Worm (Caenorhabditis elegans) whole organism, mixed stage, embryonic: ENCODE data around the gene T14F9.2.

Experiments
- M03D4.4 ChIP-seq: sonication (generic microtip); optimal IDR thresholded peaks from 2 replicates; lab custom pipeline; 2017; ENCODE audit warnings: mild to moderate bottlenecking, missing genetic modification characterization, missing compliant biosample characterization
- blmp-1 ChIP-seq: fragments of 150-350 bp; optimal IDR thresholded peaks from 2 replicates; lab custom pipeline; 2014; ENCODE audit warnings: missing biosample characterization, missing genetic modification characterization
- ceh-39 ChIP-seq: fragments of 150-350 bp; optimal IDR thresholded peaks from 2 replicates; lab custom pipeline; 2014; ENCODE audit warnings: missing biosample characterization, missing genetic modification characterization
- ceh-83 ChIP-seq: fragments of 200-800 bp; sonication (Bioruptor generic); optimal IDR thresholded peaks from 2 replicates; lab custom pipeline; 2018; ENCODE audit warnings: mild to moderate bottlenecking, missing genetic modification characterization, missing compliant biosample characterization
- ces-1 ChIP-seq: fragments of 150-350 bp; optimal IDR thresholded peaks from 2 replicates; lab custom pipeline; 2014; ENCODE audit warnings: missing biosample characterization, missing genetic modification reagents, missing genetic modification characterization
- cnd-1 ChIP-seq: fragments of 200-800 bp; sonication (Bioruptor generic); optimal IDR thresholded peaks from 2 replicates; lab custom pipeline; 2018; ENCODE audit warnings: mild to moderate bottlenecking, missing genetic modification characterization, missing compliant biosample characterization
- drap-1 ChIP-seq: fragments of 200-800 bp; sonication (Bioruptor generic); optimal IDR thresholded peaks from 3 replicates; lab custom pipeline; 2018; ENCODE audit warnings: mild to moderate bottlenecking, missing genetic modification characterization, missing compliant biosample characterization
- elt-1 ChIP-seq: sonication (generic microtip); optimal IDR thresholded peaks from 2 replicates; lab custom pipeline; 2017; ENCODE audit warnings: missing genetic modification characterization, mild to moderate bottlenecking, missing compliant biosample characterization, antibody characterized with exemption, moderate library complexity, borderline replicate concordance; ENCODE audit not compliant: insufficient read depth
- elt-3 ChIP-seq: fragments of 150-350 bp; optimal IDR thresholded peaks from 2 replicates; lab custom pipeline; 2014; ENCODE audit warnings: missing biosample characterization, missing genetic modification characterization
- flh-1 ChIP-seq: fragments of 200-800 bp; sonication (Bioruptor generic); optimal IDR thresholded peaks from 2 replicates; lab custom pipeline; 2018; ENCODE audit warnings: mild to moderate bottlenecking, missing genetic modification characterization, moderate library complexity, missing compliant biosample characterization
- ham-2 ChIP-seq: fragments of 200-800 bp; sonication (Bioruptor generic); optimal IDR thresholded peaks from 2 replicates; lab custom pipeline; 2018; ENCODE audit warnings: mild to moderate bottlenecking, missing genetic modification characterization, missing compliant biosample characterization
- lin-13 ChIP-seq: fragments of 150-350 bp; optimal IDR thresholded peaks from 2 replicates; lab custom pipeline; 2014; ENCODE audit warnings: missing biosample characterization, missing genetic modification characterization
- mab-5 ChIP-seq: fragments of 150-350 bp; optimal IDR thresholded peaks from 2 replicates; lab custom pipeline; 2014; ENCODE audit warnings: missing biosample characterization, missing genetic modification characterization
- nhr-12 ChIP-seq: fragments of 150-350 bp; optimal IDR thresholded peaks from 2 replicates; lab custom pipeline; 2014; ENCODE audit warnings: missing biosample characterization, missing genetic modification characterization
- nhr-237 ChIP-seq: fragments of 150-350 bp; optimal IDR thresholded peaks from 2 replicates; lab custom pipeline; 2014; ENCODE audit warnings: missing biosample characterization, missing genetic modification characterization
- nhr-28 ChIP-seq: fragments of 150-350 bp; optimal IDR thresholded peaks from 2 replicates; lab custom pipeline; 2014; ENCODE audit warnings: missing biosample characterization, missing genetic modification characterization
- nhr-76 ChIP-seq: sonication (generic microtip); optimal IDR thresholded peaks from 2 replicates; lab custom pipeline; 2017; ENCODE audit warnings: missing biosample characterization, missing genetic modification characterization
- pha-4 ChIP-seq: fragments of 150-350 bp; optimal IDR thresholded peaks from 2 replicates; lab custom pipeline; 2018; ENCODE audit warnings: missing biosample characterization, missing genetic modification reagents, missing genetic modification characterization
- snpc-4 ChIP-seq: fragments of 150-350 bp; optimal IDR thresholded peaks from 2 replicates; lab custom pipeline; 2014; ENCODE audit warnings: missing biosample characterization, missing genetic modification characterization
- tbx-8 ChIP-seq: fragments of 200-800 bp; sonication (Bioruptor generic); optimal IDR thresholded peaks from 2 replicates; lab custom pipeline; 2018; ENCODE audit warnings: mild to moderate bottlenecking, missing genetic modification characterization, moderate library complexity, missing compliant biosample characterization
- unc-120 ChIP-seq: sonication (generic microtip); optimal IDR thresholded peaks from 2 replicates; lab custom pipeline; 2017; ENCODE audit warnings: missing genetic modification characterization, missing compliant biosample characterization; ENCODE audit not compliant: poor library complexity, severe bottlenecking
- ztf-11 ChIP-seq: fragments of 150-350 bp; optimal IDR thresholded peaks from 2 replicates; lab custom pipeline; 2014; ENCODE audit warnings: missing biosample characterization, missing genetic modification characterization

Gene T14F9.2

ce11 chrX:2266366-2266765 lies 32.2 kb downstream of the T14F9.2 start:
- TF ChIP-seq blmp-1 (tag; lab: Kevin White, UChicago) (no peak), nhr-28 (tag; lab: Kevin White, UChicago) (no peak), nhr-237 (tag; lab: Kevin White, UChicago) (no peak), ceh-39 (no peak)

- TF ChIP-seq ces-1 (GFP tag; lab: Kevin White, UChicago) (peak; percentile 21), lin-13 (tag; lab: Kevin White, UChicago) (no peak), drap-1 (GFP tag; lab: Kevin White, UChicago) (no peak)
- TF ChIP-seq, all 35 proteins: peak for 1
These were observed 32.7 kb downstream of the T14F9.2 start for ce11 chrX:2266777-2267176.

DNA sequence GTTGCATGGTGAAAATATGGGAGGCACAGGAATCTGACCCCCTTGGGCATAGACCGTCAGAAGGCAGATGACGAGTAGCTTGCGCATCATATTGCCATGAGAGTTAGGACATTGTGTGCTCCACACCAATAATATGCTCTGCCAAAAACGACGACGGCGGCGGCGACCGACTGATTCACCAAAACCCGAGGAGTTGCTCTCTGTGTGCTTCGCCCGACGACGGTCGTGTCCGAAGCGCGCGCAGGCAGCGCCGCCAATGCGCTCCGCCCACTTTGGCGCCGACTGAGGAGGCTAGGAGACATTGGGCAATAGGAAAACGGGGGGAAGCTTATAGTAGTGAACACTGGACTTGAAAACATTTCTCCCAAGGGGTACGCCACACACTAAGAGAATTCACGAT lies 33.8 kb downstream of the T14F9.2 start, which contains the start of gene AH9.6:
AH9.6 (minus strand) TSS at position 183 of the 400 bp plus-strand sequence.
- no peak for TF ChIP-seq snpc-4
- TF ChIP-seq cnd-1 (tag; lab: Kevin White, UChicago): no peak
- TF ChIP-seq ham-2 (GFP tag; lab: Kevin White, UChicago): no peak
- TF ChIP-seq M03D4.4 (tag; lab: Kevin White, UChicago): no peak
- no peak for TF ChIP-seq tbx-8

DNA sequence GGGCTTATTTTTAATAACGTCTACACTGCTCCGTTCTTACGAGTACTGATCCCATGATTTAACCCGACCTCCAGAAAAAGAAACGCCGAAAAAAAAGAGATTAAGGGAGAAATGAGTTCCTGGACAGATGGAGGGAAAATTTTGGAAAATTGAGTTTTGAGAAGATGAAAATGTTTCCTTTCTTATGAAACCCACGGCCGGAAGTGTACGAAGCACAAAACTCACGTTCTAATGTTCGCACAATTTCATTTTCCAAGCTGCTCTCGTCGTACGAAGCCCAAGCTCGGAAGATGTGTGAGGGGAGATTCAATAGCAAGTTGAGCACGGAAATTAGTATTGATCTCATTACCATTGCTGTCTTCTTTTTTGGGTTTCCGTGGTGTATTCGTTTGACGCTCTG lies 37.3 kb downstream of the T14F9.2 start:
- TF ChIP-seq snpc-4: no peak
- peak; percentile 79 for TF ChIP-seq ces-1 (GFP tag; lab: Kevin White, UChicago)
- TF ChIP-seq pha-4: no peak

ce11 chrX:2274237-2274636 lies 40.1 kb downstream of the T14F9.2 start, which contains the start of gene AH9.4:
Gene AH9.4 (minus strand): TSS chrX:2274337.
- TF ChIP-seq elt-1 (tag; lab: Kevin White, UChicago): no peak
- TF ChIP-seq mab-5: no peak
- no peak for TF ChIP-seq M03D4.4 (tag; lab: Kevin White, UChicago)
- no peak for TF ChIP-seq unc-120 (tag; lab: Kevin White, UChicago)
- TF ChIP-seq nhr-12 (tag; lab: Kevin White, UChicago): no peak
- TF ChIP-seq nhr-76 (tag; lab: Kevin White, UChicago): no peak
- TF ChIP-seq ceh-83: no peak
- TF ChIP-seq drap-1 (GFP tag; lab: Kevin White, UChicago): no peak
- TF ChIP-seq ham-2 (GFP tag; lab: Kevin White, UChicago): no peak

DNA sequence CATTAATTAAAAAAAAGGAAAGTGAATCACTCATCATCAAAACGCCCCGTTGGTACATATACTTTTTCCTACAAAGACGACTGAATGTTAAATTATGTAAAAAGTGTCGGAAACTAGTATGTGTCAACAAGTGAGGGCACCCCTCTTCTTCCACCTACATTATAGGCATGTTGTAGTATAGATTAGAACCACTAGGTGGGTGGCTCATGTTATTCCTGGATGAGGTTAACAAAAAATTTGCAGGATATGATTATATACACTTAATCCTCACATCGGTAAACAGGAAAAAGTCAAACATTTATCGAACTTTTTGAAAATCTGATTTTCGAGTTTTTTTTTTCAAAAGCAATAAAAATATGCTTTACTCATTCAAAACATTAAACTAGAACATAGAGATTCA lies 41.9 kb downstream of the T14F9.2 start:
- TF ChIP-seq flh-1 (GFP tag; lab: Kevin White, UChicago) (no peak), nhr-28 (tag; lab: Kevin White, UChicago) (no peak), ztf-11 (tag; lab: Kevin White, UChicago) (no peak), elt-3 (tag; lab: Kevin White, UChicago) (no peak)
